Fruit fly (Drosophila melanogaster) whole organism, embryonic: ENCODE data around the gene CG2157.

Experiments
- BEAF-32 ChIP-seq: fragments of 200-800 bp; sonication (Bioruptor generic); optimal IDR thresholded peaks from 3 replicates; lab custom pipeline; 2017; ENCODE audit warnings: missing biosample characterization, missing genetic modification characterization, mild to moderate bottlenecking, moderate library complexity, missing genetic modification reagents
- CG10274 ChIP-seq: fragments of 200-800 bp; sonication (Bioruptor generic); optimal IDR thresholded peaks from 3 replicates; lab custom pipeline; 2017; ENCODE audit warnings: missing biosample characterization, mild to moderate bottlenecking, missing genetic modification characterization
- CG10431 ChIP-seq: fragments of 200-800 bp; sonication (Bioruptor generic); optimal IDR thresholded peaks from 3 replicates; lab custom pipeline; 2018; ENCODE audit warnings: missing biosample characterization, mild to moderate bottlenecking, missing genetic modification characterization
- CG12155 ChIP-seq: fragments of 200-800 bp; sonication (Bioruptor generic); optimal IDR thresholded peaks from 3 replicates; lab custom pipeline; 2016; ENCODE audit warnings: missing biosample characterization, missing genetic modification characterization
- CG17612 ChIP-seq: fragments of 200-800 bp; sonication (Bioruptor generic); IDR thresholded peaks from 2 replicates; pipeline ENCODE4 v1.3.6; 2022; ENCODE audit warnings: missing biosample characterization, missing genetic modification characterization
- CG1832 ChIP-seq: fragments of 200-800 bp; sonication (Bioruptor generic); optimal IDR thresholded peaks from 2 replicates; lab custom pipeline; 2017; ENCODE audit warnings: missing biosample characterization, mild to moderate bottlenecking, missing genetic modification characterization, inconsistent platforms
- CG32767 ChIP-seq: fragments of 200-800 bp; sonication (Bioruptor generic); IDR thresholded peaks from 2 replicates; pipeline ENCODE4 v1.3.6; 2022; ENCODE audit warnings: missing biosample characterization, missing genetic modification characterization
- CG4707 ChIP-seq: fragments of 200-800 bp; sonication (Bioruptor generic); optimal IDR thresholded peaks from 2 replicates; lab custom pipeline; 2018; ENCODE audit warnings: missing biosample characterization, mild to moderate bottlenecking, missing genetic modification characterization, moderate library complexity
- CG6791 ChIP-seq: fragments of 200-800 bp; sonication (Bioruptor generic); IDR thresholded peaks from 3 replicates; pipeline ENCODE4 v1.3.6; 2022; ENCODE audit warnings: missing biosample characterization, missing genetic modification characterization; ENCODE audit not compliant: partially characterized antibody
- CG7271 ChIP-seq: fragments of 200-800 bp; sonication (Bioruptor generic); optimal IDR thresholded peaks from 2 replicates; lab custom pipeline; 2018; ENCODE audit warnings: missing biosample characterization, mild to moderate bottlenecking, missing genetic modification characterization, moderate library complexity
- CG7839 ChIP-seq: fragments of 200-800 bp; sonication (Bioruptor generic); optimal IDR thresholded peaks from 3 replicates; lab custom pipeline; 2018; ENCODE audit warnings: missing biosample characterization, mild to moderate bottlenecking, missing genetic modification characterization, moderate library complexity
- CG8290 ChIP-seq, 3 experiments: fragments of 200-800 bp; sonication (Bioruptor generic); optimal IDR thresholded peaks; 2 replicates each; lab custom pipeline; 2016 to 2019; ENCODE audit warnings: missing biosample characterization in 3 of 3, missing genetic modification characterization in 3 of 3, mild to moderate bottlenecking in 2 of 3, moderate library complexity in 1 of 3
- CG8478 ChIP-seq: fragments of >200 bp; optimal IDR thresholded peaks from 2 replicates; lab custom pipeline; 2018
- D ChIP-seq, 2 experiments: fragments of 200-800 bp in 1 of 2; fragments of >200 bp in 1 of 2; sonication (Bioruptor generic) in 1 of 2; optimal IDR thresholded peaks; 2 replicates in 1 of 2; 3 replicates in 1 of 2; lab custom pipeline; 2017; ENCODE audit warnings: mild to moderate bottlenecking in 1 of 2, missing biosample characterization in 1 of 2, missing genetic modification characterization in 1 of 2, missing genetic modification reagents in 1 of 2
- Dref ChIP-seq: fragments of 200-800 bp; sonication (Bioruptor generic); IDR thresholded peaks from 2 replicates; pipeline ENCODE4 v1.3.6; 2022; ENCODE audit warnings: missing biosample characterization, missing genetic modification characterization
- Eip74EF ChIP-seq, 2 experiments: fragments of 200-800 bp in 1 of 2; fragments of >200 bp in 1 of 2; sonication (Bioruptor generic) in 1 of 2; optimal IDR thresholded peaks; 2 replicates each; lab custom pipeline; 2017 to 2019; ENCODE audit warnings: missing biosample characterization in 2 of 2, missing genetic modification characterization in 2 of 2, mild to moderate bottlenecking in 1 of 2, moderate library complexity in 1 of 2
- Jarid2 ChIP-seq: fragments of 200-800 bp; sonication (Bioruptor generic); optimal IDR thresholded peaks from 3 replicates; lab custom pipeline; 2017; ENCODE audit warnings: mild to moderate bottlenecking, missing biosample characterization, missing genetic modification reagents, missing genetic modification characterization
- MESR4 ChIP-seq: fragments of 200-800 bp; sonication (Bioruptor generic); optimal IDR thresholded peaks from 2 replicates; lab custom pipeline; 2018; ENCODE audit warnings: missing biosample characterization, mild to moderate bottlenecking, missing genetic modification characterization, moderate library complexity
- Mes4 ChIP-seq: fragments of 200-800 bp; sonication (Bioruptor generic); optimal IDR thresholded peaks from 2 replicates; lab custom pipeline; 2016; ENCODE audit warnings: missing biosample characterization, missing genetic modification characterization
- NC2β ChIP-seq: fragments of 200-800 bp; sonication (Bioruptor generic); optimal IDR thresholded peaks from 2 replicates; lab custom pipeline; 2016; ENCODE audit warnings: missing biosample characterization, missing genetic modification characterization
- Opbp ChIP-seq: fragments of 200-800 bp; sonication (Bioruptor generic); IDR thresholded peaks from 3 replicates; pipeline ENCODE4 v1.3.6; 2022; ENCODE audit warnings: missing biosample characterization, missing genetic modification characterization; ENCODE audit not compliant: partially characterized antibody
- Pdp1 ChIP-seq, 2 experiments: fragments of 200-800 bp; sonication (Bioruptor generic); optimal IDR thresholded peaks; 3 replicates each; lab custom pipeline; 2016; ENCODE audit warnings: missing biosample characterization in 2 of 2, missing genetic modification characterization in 2 of 2, mild to moderate bottlenecking in 1 of 2, moderate library complexity in 1 of 2
- Sin3A ChIP-seq: fragments of >200 bp; optimal IDR thresholded peaks from 2 replicates; lab custom pipeline; 2018
- Sry-δ ChIP-seq: fragments of 200-800 bp; sonication (Bioruptor generic); optimal IDR thresholded peaks from 2 replicates; lab custom pipeline; 2016; ENCODE audit warnings: missing biosample characterization, missing genetic modification characterization
- YL-1 ChIP-seq: fragments of 200-800 bp; sonication (Bioruptor generic); optimal IDR thresholded peaks from 3 replicates; lab custom pipeline; 2017; ENCODE audit warnings: missing biosample characterization, mild to moderate bottlenecking, missing genetic modification characterization
- abd-A ChIP-seq: fragments of 200-800 bp; sonication (Bioruptor generic); optimal IDR thresholded peaks from 3 replicates; lab custom pipeline; 2019; ENCODE audit warnings: missing biosample characterization, mild to moderate bottlenecking, missing genetic modification characterization, moderate library complexity
- bigmax ChIP-seq: fragments of 200-800 bp; sonication (Bioruptor generic); optimal IDR thresholded peaks from 2 replicates; lab custom pipeline; 2018; ENCODE audit warnings: missing biosample characterization, mild to moderate bottlenecking, missing genetic modification characterization
- cg ChIP-seq: fragments of 200-800 bp; sonication (Bioruptor generic); optimal IDR thresholded peaks from 3 replicates; lab custom pipeline; 2019; ENCODE audit warnings: missing biosample characterization, mild to moderate bottlenecking, missing genetic modification characterization, moderate library complexity
- crol ChIP-seq: fragments of 200-800 bp; sonication (Bioruptor generic); IDR thresholded peaks from 2 replicates; pipeline ENCODE4 v1.3.6; 2022; ENCODE audit warnings: missing biosample characterization, missing genetic modification characterization
- dan ChIP-seq: fragments of 200-800 bp; sonication (Bioruptor generic); IDR thresholded peaks from 2 replicates; pipeline ENCODE4 v1.3.6; 2022; ENCODE audit warnings: missing biosample characterization, missing genetic modification characterization
- dimm ChIP-seq: fragments of 200-800 bp; sonication (Bioruptor generic); IDR thresholded peaks from 2 replicates; pipeline ENCODE4 v1.3.6; 2022; ENCODE audit warnings: missing biosample characterization, missing genetic modification characterization
- dysf ChIP-seq: fragments of 200-800 bp; sonication (Bioruptor generic); IDR thresholded peaks from 3 replicates; pipeline ENCODE4 v1.3.6; 2022; ENCODE audit warnings: missing biosample characterization, missing genetic modification characterization
- grau ChIP-seq: fragments of 200-800 bp; optimal IDR thresholded peaks from 3 replicates; lab custom pipeline; 2019; ENCODE audit warnings: missing biosample characterization, mild to moderate bottlenecking, missing genetic modification characterization, moderate library complexity
- insv ChIP-seq, 2 experiments: fragments of 200-800 bp; sonication (Bioruptor generic); optimal IDR thresholded peaks; 3 replicates each; lab custom pipeline; 2016 to 2018; ENCODE audit warnings: missing biosample characterization in 2 of 2, missing genetic modification characterization in 2 of 2
- onecut ChIP-seq: fragments of 200-800 bp; sonication (Bioruptor generic); IDR thresholded peaks from 2 replicates; pipeline ENCODE4 v1.3.6; 2022; ENCODE audit warnings: missing biosample characterization, missing genetic modification characterization
- p53 ChIP-seq: fragments of 200-800 bp; sonication (Bioruptor generic); optimal IDR thresholded peaks from 2 replicates; lab custom pipeline; 2016; ENCODE audit warnings: missing biosample characterization, missing genetic modification characterization
- pfk ChIP-seq: fragments of 200-800 bp; sonication (Bioruptor generic); optimal IDR thresholded peaks from 2 replicates; lab custom pipeline; 2018; ENCODE audit warnings: missing biosample characterization, mild to moderate bottlenecking, missing genetic modification characterization, moderate library complexity
- rib ChIP-seq: fragments of 200-800 bp; sonication (Bioruptor generic); IDR thresholded peaks from 2 replicates; pipeline ENCODE4 v1.3.6; 2022; ENCODE audit warnings: missing biosample characterization, missing genetic modification characterization
- scrt ChIP-seq: fragments of 200-800 bp; sonication (Bioruptor generic); optimal IDR thresholded peaks from 2 replicates; lab custom pipeline; 2018; ENCODE audit warnings: missing biosample characterization, mild to moderate bottlenecking, missing genetic modification characterization, moderate library complexity
- sd ChIP-seq: fragments of 200-800 bp; sonication (Bioruptor generic); optimal IDR thresholded peaks from 3 replicates; lab custom pipeline; 2018; ENCODE audit warnings: missing biosample characterization, mild to moderate bottlenecking, missing genetic modification characterization, moderate library complexity
- so ChIP-seq: fragments of 200-800 bp; sonication (Bioruptor generic); IDR thresholded peaks from 3 replicates; pipeline ENCODE4 v1.3.6; 2022; ENCODE audit warnings: missing biosample characterization, missing genetic modification characterization
- sr ChIP-seq: fragments of 200-800 bp; sonication (Bioruptor generic); IDR thresholded peaks from 3 replicates; pipeline ENCODE4 v1.3.6; 2022; ENCODE audit warnings: missing biosample characterization, missing genetic modification characterization
- sug ChIP-seq: fragments of 200-800 bp; optimal IDR thresholded peaks from 2 replicates; lab custom pipeline; 2019; ENCODE audit warnings: missing biosample characterization, mild to moderate bottlenecking, missing genetic modification characterization, moderate library complexity
- trem ChIP-seq: fragments of 200-800 bp; optimal IDR thresholded peaks from 3 replicates; lab custom pipeline; 2019; ENCODE audit warnings: missing biosample characterization, mild to moderate bottlenecking, missing genetic modification characterization, moderate library complexity
- trh ChIP-seq: fragments of 200-800 bp; sonication (Bioruptor generic); optimal IDR thresholded peaks from 2 replicates; lab custom pipeline; 2016; ENCODE audit warnings: missing biosample characterization, missing genetic modification characterization
- wdn ChIP-seq: fragments of 200-800 bp; sonication (Bioruptor generic); IDR thresholded peaks from 2 replicates; pipeline ENCODE4 v1.3.6; 2022; ENCODE audit warnings: missing biosample characterization, missing genetic modification characterization

Gene CG2157

dm6 chrX:10857376-10857775 is 11.7 kb upstream of the CG2157 start, which contains the start of the genes sofe and CG2186 (continued):
- TF ChIP-seq onecut (GFP tag; lab: Robert Waterston, UW) (no peak), Dref (GFP tag; lab: Robert Waterston, UW) (peak; percentile 69), so (GFP tag; lab: Robert Waterston, UW) (no peak), dysf (GFP tag; lab: Robert Waterston, UW) (no peak), dimm (GFP tag; lab: Robert Waterston, UW) (no peak), Eip74EF (GFP tag; optimal IDR thresholded peaks at IDR 0.05; lab: Kevin White, UChicago) (no peak), trh (GFP tag; lab: Kevin White, UChicago) (no peak), CG7839 (tag; lab: Kevin White, UChicago) (no peak), trem (tag; lab: Kevin White, UChicago) (peak; percentile 81)

dm6 chrX:10857853-10858252 is 11.2 kb upstream of the CG2157 start:
- TF ChIP-seq Sin3A (peak; percentile 14), CG32767 (GFP tag; lab: Robert Waterston, UW) (peak; percentile 57; the same call in 1 of the 2 replicates), sd (tag; lab: Kevin White, UChicago) (peak; percentile 14), NC2β (GFP tag; lab: Kevin White, UChicago) (no peak), Sry-δ (GFP tag; lab: Kevin White, UChicago) (no peak), CG17612 (GFP tag; lab: Robert Waterston, UW) (no peak), grau (tag; lab: Kevin White, UChicago) (no peak), CG7271 (no peak), Pdp1 (GFP tag; optimal IDR thresholded peaks at IDR 0.05; lab: Kevin White, UChicago) (peak in 1 of 2 experiments; percentile 18), YL-1 (GFP tag; lab: Kevin White, UChicago) (peak; percentile 62), sr (peak; percentile 75), CG8478 (lab: Kevin White, UChicago) (peak; percentile 76), MESR4 (GFP tag; lab: Kevin White, UChicago) (peak; percentile 81), p53 (GFP tag; lab: Kevin White, UChicago) (no peak), cg (GFP tag; lab: Kevin White, UChicago) (peak; percentile 96), CG10274 (GFP tag; lab: Kevin White, UChicago) (no peak), sug (tag; lab: Kevin White, UChicago) (peak; percentile 38), crol (GFP tag; lab: Robert Waterston, UW) (peak; percentile 85), D (optimal IDR thresholded peaks at IDR 0.05; lab: Kevin White, UChicago) (peak; percentile 6), D (GFP tag; optimal IDR thresholded peaks at IDR 0.05; lab: Kevin White, UChicago) (no peak), BEAF-32 (GFP tag; lab: Kevin White, UChicago) (no peak), CG12155 (GFP tag; lab: Kevin White, UChicago) (no peak)

dm6 chrX:10865580-10866331 is 3.3 kb upstream of the CG2157 start:
- TF ChIP-seq CG1832 (GFP tag; lab: Kevin White, UChicago) (peak; percentile 85), CG8290 (GFP tag; optimal IDR thresholded peaks at IDR 0.05; lab: Kevin White, UChicago) (peak; percentile 31), CG8290 (tag; optimal IDR thresholded peaks at IDR 0.05; lab: Kevin White, UChicago) (peak in 1 of 2 experiments; percentile 13), Opbp (GFP tag; lab: Robert Waterston, UW) (no peak), wdn (GFP tag; lab: Robert Waterston, UW) (peak; percentile 36; the same call in 1 of the 2 replicates), rib (GFP tag; lab: Robert Waterston, UW) (no peak), CG8478 (lab: Kevin White, UChicago) (no peak), scrt (GFP tag; lab: Kevin White, UChicago) (no peak), abd-A (tag; lab: Kevin White, UChicago) (no peak), CG6791 (GFP tag; lab: Robert Waterston, UW) (0 out of 3 replicates have a peak, but pooled peaks have one; percentile 5), CG10431 (peak; percentile 65), bigmax (GFP tag; lab: Kevin White, UChicago) (peak; percentile 74), Jarid2 (GFP tag; lab: Kevin White, UChicago) (no peak), pfk (GFP tag; lab: Kevin White, UChicago) (peak; percentile 62), Sin3A (no peak), insv (GFP tag; optimal IDR thresholded peaks at IDR 0.05; lab: Kevin White, UChicago) (peak in 1 of 2 experiments; percentile 7), Mes4 (no peak), CG4707 (no peak), dan (GFP tag; lab: Robert Waterston, UW) (no peak)
